Worm (Caenorhabditis elegans) whole organism, L1 larva: ENCODE results near the gene gpa-7.

Source experiments
- fkh-10 ChIP-seq: sonication (generic microtip); optimal IDR thresholded peaks from 2 replicates; lab custom pipeline; 2017; ENCODE audit warnings: missing biosample characterization, missing genetic modification reagents, missing genetic modification characterization
- grh-1 ChIP-seq: fragments of 200-800 bp; sonication (Bioruptor generic); IDR thresholded peaks from 2 replicates; pipeline ENCODE4 v1.3.6; 2022; ENCODE audit warnings: missing genetic modification reagents, missing genetic modification characterization, missing compliant biosample characterization
- hlh-4 ChIP-seq: sonication (generic microtip); optimal IDR thresholded peaks from 2 replicates; lab custom pipeline; 2016; ENCODE audit warnings: mild to moderate bottlenecking, missing genetic modification characterization, missing compliant biosample characterization
- jun-1 ChIP-seq: fragments of 150-350 bp; optimal IDR thresholded peaks from 2 replicates; lab custom pipeline; 2014; ENCODE audit warnings: missing biosample characterization, missing genetic modification reagents, missing genetic modification characterization
- lir-3 ChIP-seq: sonication (generic microtip); optimal IDR thresholded peaks from 2 replicates; lab custom pipeline; 2016; ENCODE audit warnings: mild to moderate bottlenecking, missing genetic modification characterization, moderate library complexity, missing compliant biosample characterization; ENCODE audit not compliant: poor library complexity
- mef-2 ChIP-seq: fragments of 150-350 bp; optimal IDR thresholded peaks from 2 replicates; lab custom pipeline; 2014; ENCODE audit warnings: missing biosample characterization, missing genetic modification characterization
- nhr-237 ChIP-seq: fragments of 150-350 bp; optimal IDR thresholded peaks from 2 replicates; lab custom pipeline; 2014; ENCODE audit warnings: missing biosample characterization, missing genetic modification characterization
- nhr-85 ChIP-seq: sonication (generic microtip); peaks from one replicate; lab custom pipeline; 2016; ENCODE audit warnings: missing genetic modification characterization, inconsistent platforms, missing compliant biosample characterization
- unc-86 ChIP-seq: sonication (generic microtip); optimal IDR thresholded peaks from 2 replicates; lab custom pipeline; 2016; ENCODE audit warnings: missing genetic modification characterization, missing compliant biosample characterization
- zag-1 ChIP-seq: fragments of 150-350 bp; optimal IDR thresholded peaks from 2 replicates; lab custom pipeline; 2014; ENCODE audit warnings: missing biosample characterization, missing genetic modification characterization
- ztf-11 ChIP-seq, 2 experiments: sonication (generic microtip); optimal IDR thresholded peaks; 2 replicates each; lab custom pipeline; 2016 to 2017; ENCODE audit warnings: missing genetic modification characterization in 2 of 2, missing biosample characterization in 1 of 2, missing compliant biosample characterization in 1 of 2

DNA sequence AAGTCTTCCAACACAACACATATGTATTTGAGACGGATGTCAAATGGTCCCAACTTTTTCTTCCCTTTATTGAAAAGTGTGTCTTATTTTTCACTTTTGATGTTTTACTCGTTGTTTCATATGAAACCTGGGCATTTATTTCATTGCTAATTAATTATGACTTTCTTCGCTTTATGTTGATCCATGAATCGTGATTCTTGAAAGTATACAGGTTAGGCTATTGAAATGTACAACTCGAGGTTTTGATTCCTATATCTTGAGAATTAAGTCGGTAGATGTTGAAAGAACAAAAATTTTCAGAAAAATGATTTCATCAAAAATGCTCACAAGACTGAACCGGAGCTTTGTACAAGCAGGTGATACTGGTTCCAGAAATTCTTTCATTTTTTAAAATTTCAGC lies 16.7 kb upstream of the gpa-7 start, which contains the start of gene nfu-1:
- TF ChIP-seq nhr-237 (no peak), hlh-4 (tag; lab: Kevin White, UChicago) (no peak), jun-1 (tag; lab: Kevin White, UChicago) (no peak), lir-3 (tag; lab: Kevin White, UChicago) (no peak), grh-1 (GFP tag; lab: Robert Waterston, UW) (no peak), fkh-10 (GFP tag; lab: Kevin White, UChicago) (no peak), nhr-85 (tag; lab: Kevin White, UChicago) (no peak), ztf-11 (tag; optimal IDR thresholded peaks at IDR 0.05; lab: Kevin White, UChicago) (no peak), mef-2 (tag; lab: Kevin White, UChicago) (no peak), unc-86 (no peak), zag-1 (tag; lab: Kevin White, UChicago) (no peak)
